Fruit fly (Drosophila melanogaster): Measurements from ENCODE around the gene CG31673.

The CG31673 gene

DNA sequence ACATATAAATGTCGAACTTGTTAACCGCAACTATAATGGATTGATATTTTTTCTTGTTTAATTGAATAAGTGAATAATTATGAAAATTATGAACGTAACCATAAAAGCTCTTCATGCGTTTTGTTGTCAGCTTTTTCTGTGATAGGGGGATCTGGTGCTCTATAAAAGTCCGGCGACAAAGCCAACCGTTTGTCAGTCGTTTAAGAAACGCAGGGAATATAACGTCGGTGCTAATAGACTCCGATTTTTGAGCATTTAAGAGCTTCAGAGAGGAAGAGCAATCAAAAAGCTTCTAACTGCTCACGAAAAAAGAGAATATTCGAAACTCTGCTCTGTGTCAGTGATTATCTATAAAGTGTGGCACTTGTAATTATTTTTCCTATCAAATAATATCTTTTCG, 1.7 kb downstream of the CG31673 start, which contains the start of gene CG31674 (continued):
- TF ChIP-seq Elba2 (GFP tag; optimal IDR thresholded peaks at IDR 0.05): no peak
- peak; percentile 0 for TF ChIP-seq CG2120 (GFP tag; optimal IDR thresholded peaks at IDR 0.05)
- TF ChIP-seq D19A (tag; optimal IDR thresholded peaks at IDR 0.05): peak; percentile 81

DNA sequence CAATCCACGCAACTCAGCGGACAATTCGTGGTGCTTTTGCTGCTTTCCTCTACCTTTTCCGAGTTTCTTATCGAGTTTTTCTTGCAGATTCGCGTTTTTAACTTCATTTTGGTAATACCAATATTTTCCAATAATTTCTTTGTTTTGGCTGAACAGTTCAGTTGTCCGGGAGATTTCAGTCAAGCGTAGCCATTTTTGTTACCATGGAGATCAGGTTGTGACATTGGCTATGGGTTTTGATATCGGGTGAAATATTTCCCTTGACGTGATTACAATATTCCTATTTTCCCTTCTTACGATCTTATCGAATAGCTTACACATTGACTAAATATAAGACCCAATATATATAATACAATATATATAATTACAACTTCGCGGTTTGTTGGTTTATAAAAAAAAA, 6.1 kb downstream of the CG31673 start, which contains the start of gene Oseg5:
Gene Oseg5 (minus strand): TSS at position 340 of the 400 bp plus-strand sequence.
- TF ChIP-seq wek (GFP tag; optimal IDR thresholded peaks at IDR 0.05) (no peak), CTCF (GFP tag; optimal IDR thresholded peaks at IDR 0.05) (peak; percentile 78), sc (optimal IDR thresholded peaks at IDR 0.05) (no peak), sc (GFP tag; optimal IDR thresholded peaks at IDR 0.05) (no peak), pita (GFP tag; optimal IDR thresholded peaks at IDR 0.05) (peak; percentile 54), Rfx (GFP tag; IDR thresholded peaks at IDR 0.05) (peak; percentile 96), gfzf (GFP tag; optimal IDR thresholded peaks at IDR 0.05) (peak; percentile 47), stwl (tag; optimal IDR thresholded peaks at IDR 0.05) (peak; percentile 1), vvl (GFP tag; IDR thresholded peaks at IDR 0.05) (0 out of 2 replicates have a peak, but pooled peaks have one; percentile 20), phol (tag; optimal IDR thresholded peaks at IDR 0.05) (peak; percentile 67), CG2199 (GFP tag; IDR thresholded peaks at IDR 0.05) (0 out of 3 replicates have a peak, but pooled peaks have one; percentile 51), CG17802 (tag; optimal IDR thresholded peaks at IDR 0.05) (no peak), Med (GFP tag) (peak; percentile 18), CG18764 (GFP tag; optimal IDR thresholded peaks at IDR 0.05) (no peak), CG2678 (tag; optimal IDR thresholded peaks at IDR 0.05) (no peak), sug (tag; optimal IDR thresholded peaks at IDR 0.05) (peak; percentile 15), CG15601 (tag; optimal IDR thresholded peaks at IDR 0.05) (peak; percentile 67), CG15011 (GFP tag; optimal IDR thresholded peaks at IDR 0.05) (no peak), Ets97D (GFP tag; optimal IDR thresholded peaks at IDR 0.05) (peak; percentile 30)

DNA sequence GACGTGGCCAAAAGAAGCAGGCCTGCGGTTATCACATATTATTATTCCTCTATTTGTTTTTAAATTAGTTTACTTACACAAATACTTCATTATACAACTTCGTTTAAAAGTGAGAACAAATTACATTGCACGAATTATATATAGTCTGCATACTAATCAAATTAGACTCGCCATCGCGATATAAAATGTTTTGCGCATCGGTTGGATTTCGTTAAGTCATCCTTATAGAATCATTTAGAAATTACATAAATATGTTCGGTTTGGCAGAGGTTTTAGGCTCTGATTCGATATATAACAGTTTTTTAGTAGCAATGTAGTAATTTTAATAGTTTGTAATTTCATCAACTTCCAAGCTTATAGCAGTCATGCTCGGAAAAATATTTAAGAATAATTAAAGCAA, 8.5 kb downstream of the CG31673 start, which contains the start of gene Spn38F:
Gene Spn38F (minus strand): TSS at position 101 of the 400 bp plus-strand sequence.
- no peak for TF ChIP-seq CG3163 (GFP tag; optimal IDR thresholded peaks at IDR 0.05)
- TF ChIP-seq ato (GFP tag; IDR thresholded peaks at IDR 0.05; ENCODE audit: partially characterized antibody): no peak
- TF ChIP-seq CG11085 (GFP tag; IDR thresholded peaks at IDR 0.05): no peak
- TF ChIP-seq Oli (tag; optimal IDR thresholded peaks at IDR 0.05): no peak
- TF ChIP-seq chinmo (GFP tag; IDR thresholded peaks at IDR 0.05; ENCODE audit: partially characterized antibody): no peak
- TF ChIP-seq CG12391 (tag; optimal IDR thresholded peaks at IDR 0.05): no peak
- TF ChIP-seq CG31224 (GFP tag; IDR thresholded peaks at IDR 0.05): no peak
- no peak for TF ChIP-seq croc (GFP tag; conservative IDR thresholded peaks at IDR 0.05)
- no peak for TF ChIP-seq C15 (GFP tag; IDR thresholded peaks at IDR 0.05)
- no peak for TF ChIP-seq Hr51 (GFP tag; optimal IDR thresholded peaks at IDR 0.05)
- TF ChIP-seq Awh (GFP tag; IDR thresholded peaks at IDR 0.05): no peak
- no peak for TF ChIP-seq eve (GFP tag; optimal IDR thresholded peaks at IDR 0.05)
- TF ChIP-seq Dek (tag; optimal IDR thresholded peaks at IDR 0.05): no peak

DNA sequence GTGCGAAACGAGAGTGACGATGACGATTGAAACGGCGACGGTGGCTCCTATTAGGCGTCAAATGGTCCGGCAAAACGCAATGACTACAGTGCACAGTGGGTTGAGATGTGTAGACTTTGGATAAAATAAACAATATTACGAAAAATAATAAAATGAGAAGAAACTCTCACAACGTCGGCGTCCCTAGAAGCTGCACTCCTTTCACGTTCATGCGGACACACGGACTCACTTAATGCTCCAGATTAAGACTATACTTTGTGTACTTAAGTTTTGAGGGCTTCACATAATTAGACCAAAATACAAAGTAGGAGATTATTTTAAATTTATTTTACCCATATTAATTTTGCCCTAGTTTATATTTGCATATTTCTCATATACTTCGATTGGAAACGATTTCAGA, 10.6 kb downstream of the CG31673 start:
- TF ChIP-seq Hr39 (optimal IDR thresholded peaks at IDR 0.05): no peak
- TF ChIP-seq dmrt99B (tag; optimal IDR thresholded peaks at IDR 0.05): peak; percentile 35
- TF ChIP-seq ranshi (GFP tag; IDR thresholded peaks at IDR 0.05): no peak
- TF ChIP-seq CG6254 (GFP tag; optimal IDR thresholded peaks at IDR 0.05): peak; percentile 6
- TF ChIP-seq kay (GFP tag; optimal IDR thresholded peaks at IDR 0.05): no peak
- no peak for TF ChIP-seq stc (GFP tag; IDR thresholded peaks at IDR 0.05)
- peak; percentile 16 for TF ChIP-seq sens (GFP tag)
- TF ChIP-seq Blimp-1 (GFP tag; optimal IDR thresholded peaks at IDR 0.05): peak; percentile 26
- TF ChIP-seq Mrtf (GFP tag; IDR thresholded peaks at IDR 0.05): no peak
- TF ChIP-seq en (GFP tag; optimal IDR thresholded peaks at IDR 0.05): no peak

Data from whole organism, embryonic.